Worm (Caenorhabditis elegans) whole organism, L4/young adult: ENCODE measurements around the gene R13A5.10.

Experiments
- W03F9.2 ChIP-seq: fragments of 150-350 bp; optimal IDR thresholded peaks from 2 replicates; lab custom pipeline; 2014; ENCODE audit warnings: missing biosample characterization, missing genetic modification characterization
- dao-5 ChIP-seq: sonication (generic microtip); optimal IDR thresholded peaks from 2 replicates; lab custom pipeline; 2016; ENCODE audit warnings: missing genotype, missing genetic modification characterization, moderate library complexity, missing compliant biosample characterization
- him-1 ChIP-seq: sonication (generic microtip); optimal IDR thresholded peaks from 2 replicates; lab custom pipeline; 2016; ENCODE audit warnings: missing genotype, missing genetic modification reagents, missing genetic modification characterization, missing compliant biosample characterization

DNA sequence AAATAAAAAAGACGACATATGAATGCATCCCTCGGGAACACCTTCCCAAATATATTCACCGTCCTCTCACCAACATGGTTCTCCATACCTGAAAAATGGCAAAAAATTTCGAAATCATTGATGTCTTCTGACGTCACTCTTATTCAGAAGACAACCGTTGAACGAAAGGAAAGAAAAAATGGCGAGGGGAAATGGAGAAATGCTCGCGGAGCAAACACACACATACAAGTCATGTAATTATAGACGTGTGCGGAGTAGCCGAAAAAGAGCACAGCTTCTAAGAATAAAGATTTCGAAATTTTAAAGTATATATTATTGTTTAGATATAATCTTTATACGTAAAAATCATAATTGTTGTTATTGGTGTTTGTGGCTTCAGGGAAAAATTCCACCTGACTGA lies 3.5 kb downstream of the R13A5.10 start, which contains the start of gene mfsd-6:
- no peak for TF ChIP-seq W03F9.2 (tag; lab: Kevin White, UChicago)
- no peak for TF ChIP-seq dao-5 (tag; lab: Kevin White, UChicago)
- no peak for TF ChIP-seq him-1
